Worm (Caenorhabditis elegans) whole organism, young adult: ENCODE data around the gene srd-54.

ENCODE experiments used
- Y56A3A.18 ChIP-seq: fragments of 200-800 bp; sonication (Bioruptor generic); IDR thresholded peaks from 2 replicates; pipeline ENCODE4 v1.3.6; 2022; ENCODE audit warnings: missing genetic modification reagents, missing genetic modification characterization, missing compliant biosample characterization
- Y95B8A.8 ChIP-seq: fragments of 200-800 bp; sonication (Bioruptor generic); IDR thresholded peaks from 2 replicates; pipeline ENCODE4 v1.3.6; 2022; ENCODE audit warnings: missing genetic modification reagents, missing genetic modification characterization, missing compliant biosample characterization
- pha-4 ChIP-seq: fragments of 150-350 bp; sonication (generic microtip); optimal IDR thresholded peaks from 2 replicates; lab custom pipeline; 2014; ENCODE audit warnings: missing biosample characterization, missing genetic modification reagents, missing genetic modification characterization
- snpc-4 ChIP-seq, 5 experiments: fragments of 150-350 bp in 1 of 5; sonication (generic microtip) in 4 of 5; optimal IDR thresholded peaks; 2 replicates each; lab custom pipeline; 2014 to 2018; ENCODE audit warnings: missing genetic modification characterization in 5 of 5, missing biosample characterization in 3 of 5, antibody characterized with exemption in 2 of 5, mild to moderate bottlenecking in 2 of 5, missing compliant biosample characterization in 2 of 5, missing genotype in 2 of 5, moderate library complexity in 2 of 5, missing genetic modification reagents in 1 of 5
- tbp1 ChIP-seq: fragments of 200-800 bp; sonication (Bioruptor generic); optimal IDR thresholded peaks from 2 replicates; lab custom pipeline; 2018; ENCODE audit warnings: mild to moderate bottlenecking, missing genetic modification characterization, missing compliant biosample characterization

ce11 chrII:7465519-7465918, 33.1 kb downstream of the srd-54 start, which contains the start of gene sro-1:
- TF ChIP-seq Y56A3A.18 (no peak), snpc-4 (GFP tag; optimal IDR thresholded peaks at IDR 0.05; lab: Kevin White, UChicago) (no peak), snpc-4 (tag; optimal IDR thresholded peaks at IDR 0.05; lab: Kevin White, UChicago) (no peak), pha-4 (tag; lab: Kevin White, UChicago) (no peak), tbp1 (GFP tag; lab: Kevin White, UChicago) (no peak), Y95B8A.8 (GFP tag; lab: Robert Waterston, UW) (no peak)
